Worm (Caenorhabditis elegans): ENCODE data around the gene col-171.

The col-171 gene

DNA sequence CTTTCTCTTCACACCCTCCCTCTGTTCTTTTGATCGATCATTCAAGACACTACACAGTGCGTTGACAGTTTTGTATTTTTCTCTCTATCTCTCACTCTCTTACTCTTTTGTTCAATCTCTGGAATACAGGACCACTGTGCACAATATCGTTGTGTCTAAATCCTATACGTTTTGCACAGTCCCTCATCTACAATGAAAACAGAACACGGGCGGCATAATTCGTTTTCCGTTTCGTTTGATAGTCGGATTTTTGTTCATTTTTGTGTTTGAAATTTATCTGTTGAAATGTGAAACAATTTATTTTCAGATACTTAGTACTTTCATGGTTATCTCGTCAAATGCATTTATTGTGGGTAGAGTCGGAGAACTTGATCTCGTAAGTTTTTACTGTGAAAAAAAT is 7.4 kb downstream of the col-171 start, which contains the start of gene C03B1.7:
C03B1.7 (plus strand) TSS at position 301 of the 400 bp plus-strand sequence.
- TF ChIP-seq egl-5 (tag; optimal IDR thresholded peaks at IDR 0.05) (no peak), nhr-28 (tag; optimal IDR thresholded peaks at IDR 0.05) (no peak), lin-39 (tag; optimal IDR thresholded peaks at IDR 0.05) (no peak), ZK546.5 (tag; optimal IDR thresholded peaks at IDR 0.05) (no peak), nhr-25 (tag; optimal IDR thresholded peaks at IDR 0.05) (no peak), fkh-2 (tag; optimal IDR thresholded peaks at IDR 0.05) (no peak), fos-1 (tag; optimal IDR thresholded peaks at IDR 0.05) (no peak), lsy-12 (tag; optimal IDR thresholded peaks at IDR 0.05) (no peak), egl-27 (tag; optimal IDR thresholded peaks at IDR 0.05) (no peak), elt-1 (tag; optimal IDR thresholded peaks at IDR 0.05) (no peak), elt-3 (tag; optimal IDR thresholded peaks at IDR 0.05) (no peak), nhr-237 (tag; optimal IDR thresholded peaks at IDR 0.05) (no peak), ceh-9 (tag; optimal IDR thresholded peaks at IDR 0.05) (no peak), unc-39 (tag; optimal IDR thresholded peaks at IDR 0.05) (no peak), nhr-23 (tag; optimal IDR thresholded peaks at IDR 0.05) (no peak), R02D3.7 (tag; optimal IDR thresholded peaks at IDR 0.05) (no peak)

DNA sequence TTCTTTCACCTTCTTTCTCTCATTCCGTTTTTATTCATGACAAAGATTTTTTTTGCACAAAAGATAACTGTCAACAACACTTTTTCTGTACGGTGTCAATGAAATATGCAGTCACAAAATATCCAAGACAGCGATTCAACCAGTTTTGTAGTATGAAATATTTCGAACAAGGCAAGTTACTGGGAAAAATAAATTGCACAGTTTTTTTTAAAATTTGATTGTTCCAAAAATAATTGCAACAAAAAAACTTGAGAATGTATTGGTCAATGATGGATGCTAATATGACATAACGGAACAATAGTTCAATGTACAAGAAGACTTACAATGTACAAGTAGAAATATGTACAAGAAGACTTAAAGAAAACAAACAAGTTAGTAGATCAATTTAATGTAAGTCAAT is 11.7 kb downstream of the col-171 start:
- TF ChIP-seq ZK546.5 (tag; optimal IDR thresholded peaks at IDR 0.05) = no peak
- TF ChIP-seq unc-39 (tag; optimal IDR thresholded peaks at IDR 0.05) = no peak
- no peak for TF ChIP-seq nhr-76 (tag; optimal IDR thresholded peaks at IDR 0.05)
- no peak for TF ChIP-seq elt-3 (tag; optimal IDR thresholded peaks at IDR 0.05)
- TF ChIP-seq unc-62 (GFP tag; optimal IDR thresholded peaks at IDR 0.05) = no peak
- no peak for TF ChIP-seq ceh-82 (tag; optimal IDR thresholded peaks at IDR 0.05)
- TF ChIP-seq pqm-1 (tag; optimal IDR thresholded peaks at IDR 0.05) = no peak
- no peak for TF ChIP-seq hmg-11 (tag; optimal IDR thresholded peaks at IDR 0.05)
- no peak for TF ChIP-seq aly-2 (tag; optimal IDR thresholded peaks at IDR 0.05)

DNA sequence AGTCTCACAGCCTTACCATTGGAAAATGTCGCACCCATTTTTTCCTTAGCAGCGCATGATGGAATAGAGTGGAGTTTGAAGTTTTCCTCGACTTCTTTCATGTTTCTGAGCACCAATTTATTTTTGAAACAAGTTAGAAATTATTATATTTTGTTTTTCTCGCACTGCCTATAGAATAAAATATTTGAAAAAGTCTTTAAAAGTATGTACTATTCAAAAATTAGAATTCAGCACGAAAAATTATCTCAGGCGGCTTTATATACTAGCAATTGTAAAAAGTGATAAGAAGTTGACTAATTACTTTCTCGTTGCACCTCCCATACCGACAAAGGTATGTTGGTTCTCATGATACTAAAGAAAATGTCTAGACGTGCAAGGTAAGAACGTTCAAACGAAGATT is 12.9 kb downstream of the col-171 start, which contains the start of gene C03B1.9:
C03B1.9 (minus strand) TSS at position 101 of the 400 bp plus-strand sequence.
- TF ChIP-seq fkh-10 (GFP tag; optimal IDR thresholded peaks at IDR 0.05) = no peak
- no peak for TF ChIP-seq lin-39 (tag; optimal IDR thresholded peaks at IDR 0.05)
- TF ChIP-seq nfya-1 (tag; optimal IDR thresholded peaks at IDR 0.05; ENCODE audit: insufficient read depth) = no peak

DNA sequence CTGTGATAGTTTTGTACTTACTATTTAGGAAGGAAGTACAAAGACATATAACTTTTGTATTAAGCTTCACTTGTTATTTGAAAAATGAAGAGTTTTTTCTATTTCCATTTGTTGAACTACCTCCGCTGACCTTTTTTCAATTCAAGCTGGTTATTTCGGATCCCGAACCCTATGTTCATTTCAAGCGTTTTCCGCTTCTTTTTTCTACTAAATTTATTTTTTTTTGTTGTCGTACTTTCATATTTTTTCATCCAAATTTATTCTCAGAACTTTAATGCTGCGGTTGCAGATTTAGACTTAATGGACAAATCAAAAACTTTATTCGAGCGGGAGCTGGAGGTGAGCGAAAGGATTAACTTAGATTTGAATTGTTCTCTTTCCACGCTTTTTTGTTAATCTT is 15.9 kb downstream of the col-171 start, which contains the start of gene C03B1.6:
C03B1.6 (plus strand) TSS at position 301 of the 400 bp plus-strand sequence.
- TF ChIP-seq unc-62 (GFP tag; optimal IDR thresholded peaks at IDR 0.05) (no peak), snpc-4 (tag; optimal IDR thresholded peaks at IDR 0.05) (no peak), egl-5 (tag; optimal IDR thresholded peaks at IDR 0.05) (no peak), pha-4 (tag; optimal IDR thresholded peaks at IDR 0.05) (no peak), hmg-11 (tag; optimal IDR thresholded peaks at IDR 0.05) (no peak), ZK546.5 (tag; optimal IDR thresholded peaks at IDR 0.05) (no peak), nhr-28 (tag; optimal IDR thresholded peaks at IDR 0.05) (no peak), fkh-2 (tag; optimal IDR thresholded peaks at IDR 0.05) (no peak), fos-1 (tag; optimal IDR thresholded peaks at IDR 0.05) (no peak), fkh-10 (GFP tag; optimal IDR thresholded peaks at IDR 0.05) (no peak), elt-2 (tag; optimal IDR thresholded peaks at IDR 0.05) (no peak), ztf-4 (tag; optimal IDR thresholded peaks at IDR 0.05) (no peak), ztf-11 (tag; optimal IDR thresholded peaks at IDR 0.05) (no peak), elt-1 (tag; optimal IDR thresholded peaks at IDR 0.05) (no peak), nhr-77 (tag; optimal IDR thresholded peaks at IDR 0.05) (no peak), daf-12 (tag; optimal IDR thresholded peaks at IDR 0.05) (no peak), sea-2 (GFP tag; optimal IDR thresholded peaks at IDR 0.05) (no peak)

DNA sequence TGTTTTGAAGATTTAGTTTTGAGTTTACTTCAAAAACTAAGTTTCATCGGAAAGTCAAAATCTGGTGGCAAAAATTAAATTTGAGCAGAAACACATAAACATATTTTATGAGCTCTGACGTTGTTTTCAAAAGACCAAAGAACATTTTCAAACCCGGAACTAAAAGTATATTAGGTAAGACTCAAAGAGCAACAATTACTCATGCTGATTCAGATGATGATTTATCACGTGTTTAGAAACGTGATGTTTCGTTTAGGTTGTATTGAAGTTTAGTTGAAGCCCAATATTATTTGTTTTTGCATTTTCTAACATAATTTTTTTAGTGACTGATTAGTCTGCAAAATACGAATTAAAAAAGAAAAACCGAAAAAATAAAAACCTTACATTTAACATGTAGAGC is 19.7 kb downstream of the col-171 start:
- TF ChIP-seq mml-1 (tag; optimal IDR thresholded peaks at IDR 0.05) = no peak
- TF ChIP-seq pqm-1 (tag; optimal IDR thresholded peaks at IDR 0.05) = peak; percentile 45

Measured in whole organism, L3 larva.